Fruit fly (Drosophila melanogaster) ovary, adult (tissue): ENCODE results near the gene Pkcdelta.

ENCODE experiments used
- CG17801 ChIP-seq: fragments of 200-800 bp; optimal IDR thresholded peaks from 2 replicates; lab custom pipeline; 2019; ENCODE audit warnings: missing biosample characterization, mild to moderate bottlenecking, missing genetic modification characterization, moderate library complexity; ENCODE audit not compliant: partially characterized antibody

Pkcdelta gene

dm6 chrX:12465316-12465715, 33.3 kb downstream of the Pkcdelta start:
- TF ChIP-seq CG17801 = no peak

- TF ChIP-seq CG17801 = no peak
Observed at dm6 chrX:12466541-12467240, 34.7 kb downstream of the Pkcdelta start.

- no peak for TF ChIP-seq CG17801
Observed at dm6 chrX:12467241-12467597, 35.2 kb downstream of the Pkcdelta start.

- TF ChIP-seq CG17801 = no peak
Observed at dm6 chrX:12469172-12469571, 37.1 kb downstream of the Pkcdelta start.

dm6 chrX:12469778-12470177, 37.8 kb downstream of the Pkcdelta start:
- peak; percentile 5 for TF ChIP-seq CG17801

dm6 chrX:12470187-12470931, 38.3 kb downstream of the Pkcdelta start:
- peak; percentile 34 for TF ChIP-seq CG17801

- no peak for TF ChIP-seq CG17801
Observed at dm6 chrX:12471408-12471807, 39.4 kb downstream of the Pkcdelta start.

dm6 chrX:12472244-12472736, 40.3 kb downstream of the Pkcdelta start:
- peak; percentile 98 for TF ChIP-seq CG17801

- peak; percentile 46 for TF ChIP-seq CG17801
Observed at dm6 chrX:12473953-12474468, 42.0 kb downstream of the Pkcdelta start.

dm6 chrX:12480282-12480681, 48.3 kb downstream of the Pkcdelta start:
- no peak for TF ChIP-seq CG17801

dm6 chrX:12486294-12487020, 54.4 kb downstream of the Pkcdelta start, which contains the start of gene Cpr11A:
TSS of gene Cpr11A (plus strand) at chrX:12486970.
- no peak for TF ChIP-seq CG17801

- TF ChIP-seq CG17801 = no peak
Observed at dm6 chrX:12487485-12487884, 55.5 kb downstream of the Pkcdelta start.

dm6 chrX:12489991-12490390, 58.0 kb downstream of the Pkcdelta start, which contains the start of gene Lsp1alpha:
TSS of gene Lsp1alpha (plus strand) at chrX:12490291.
- no peak for TF ChIP-seq CG17801

dm6 chrX:12496497-12496896, 64.5 kb downstream of the Pkcdelta start, which contains the start of gene Mks1:
TSS of gene Mks1 (minus strand) at chrX:12496597.
- TF ChIP-seq CG17801 = no peak

dm6 chrX:12496930-12497329, 64.9 kb downstream of the Pkcdelta start, which contains the start of gene mdu:
TSS of gene mdu (plus strand) at chrX:12497188.
- no peak for TF ChIP-seq CG17801

- TF ChIP-seq CG17801 = peak; percentile 77
Observed at dm6 chrX:12498101-12498500, 66.1 kb downstream of the Pkcdelta start.
